Worm (Caenorhabditis elegans) whole organism, late embryonic: ENCODE data around the gene F49F1.14.

Experiments
- C08G9.2 ChIP-seq: sonication (generic microtip); optimal IDR thresholded peaks from 2 replicates; lab custom pipeline; 2016; ENCODE audit warnings: mild to moderate bottlenecking, missing genetic modification characterization, moderate library complexity, missing compliant biosample characterization
- C38D4.7 ChIP-seq: fragments of 200-800 bp; sonication (Bioruptor generic); optimal IDR thresholded peaks from 2 replicates; lab custom pipeline; 2018; ENCODE audit warnings: mild to moderate bottlenecking, missing genetic modification characterization, moderate library complexity, missing compliant biosample characterization
- F13H6.1 ChIP-seq: sonication (generic microtip); optimal IDR thresholded peaks from 2 replicates; lab custom pipeline; 2016; ENCODE audit warnings: missing genetic modification characterization, missing compliant biosample characterization
- K02D7.2 ChIP-seq: sonication (generic microtip); optimal IDR thresholded peaks from 2 replicates; lab custom pipeline; 2017; ENCODE audit warnings: mild to moderate bottlenecking, missing genetic modification characterization, missing compliant biosample characterization
- Y22D7AL.16 ChIP-seq: sonication (generic microtip); optimal IDR thresholded peaks from 2 replicates; lab custom pipeline; 2016; ENCODE audit warnings: missing genetic modification characterization, missing compliant biosample characterization
- ceh-18 ChIP-seq: sonication (generic microtip); optimal IDR thresholded peaks from 2 replicates; lab custom pipeline; 2016; ENCODE audit warnings: missing genetic modification characterization, missing compliant biosample characterization
- ceh-2 ChIP-seq: sonication (generic microtip); optimal IDR thresholded peaks from 2 replicates; lab custom pipeline; 2016; ENCODE audit warnings: missing genotype, missing genetic modification characterization, missing compliant biosample characterization
- ceh-22 ChIP-seq: sonication (generic microtip); optimal IDR thresholded peaks from 2 replicates; lab custom pipeline; 2017; ENCODE audit warnings: missing biosample characterization, missing genetic modification characterization
- ceh-24 ChIP-seq: sonication (generic microtip); optimal IDR thresholded peaks from 2 replicates; lab custom pipeline; 2016; ENCODE audit warnings: mild to moderate bottlenecking, missing genetic modification characterization, missing compliant biosample characterization
- ceh-31 ChIP-seq: sonication (generic microtip); optimal IDR thresholded peaks from 2 replicates; lab custom pipeline; 2016; ENCODE audit warnings: missing genetic modification characterization, missing compliant biosample characterization
- ceh-34 ChIP-seq: sonication (generic microtip); optimal IDR thresholded peaks from 2 replicates; lab custom pipeline; 2016; ENCODE audit warnings: mild to moderate bottlenecking, missing genetic modification characterization, missing compliant biosample characterization
- ceh-45 ChIP-seq: fragments of 200-800 bp; sonication (Bioruptor generic); IDR thresholded peaks from 2 replicates; pipeline ENCODE4 v1.3.6; 2022; ENCODE audit warnings: missing genetic modification reagents, missing genetic modification characterization, missing compliant biosample characterization
- ceh-48 ChIP-seq: sonication (generic microtip); optimal IDR thresholded peaks from 2 replicates; lab custom pipeline; 2016; ENCODE audit warnings: missing genetic modification characterization, inconsistent platforms, missing compliant biosample characterization
- che-1 ChIP-seq: sonication (generic microtip); optimal IDR thresholded peaks from 2 replicates; lab custom pipeline; 2016; ENCODE audit warnings: mild to moderate bottlenecking, missing genetic modification characterization, missing compliant biosample characterization
- dmd-4 ChIP-seq: sonication (generic microtip); optimal IDR thresholded peaks from 2 replicates; lab custom pipeline; 2016; ENCODE audit warnings: borderline replicate concordance, missing genetic modification characterization, missing compliant biosample characterization
- dve-1 ChIP-seq: sonication (generic microtip); optimal IDR thresholded peaks from 2 replicates; lab custom pipeline; 2017; ENCODE audit warnings: antibody characterized with exemption, mild to moderate bottlenecking, missing genetic modification characterization, missing compliant biosample characterization
- elt-4 ChIP-seq: sonication (generic microtip); optimal IDR thresholded peaks from 2 replicates; lab custom pipeline; 2016; ENCODE audit warnings: missing genetic modification characterization, missing compliant biosample characterization
- eyg-1 ChIP-seq: sonication (generic microtip); optimal IDR thresholded peaks from 2 replicates; lab custom pipeline; 2016; ENCODE audit warnings: missing genotype, missing genetic modification characterization, missing compliant biosample characterization
- fax-1 ChIP-seq: sonication (generic microtip); optimal IDR thresholded peaks from 2 replicates; lab custom pipeline; 2016; ENCODE audit warnings: missing genotype, missing genetic modification characterization, missing compliant biosample characterization
- hlh-13 ChIP-seq: fragments of 200-800 bp; sonication (Bioruptor generic); optimal IDR thresholded peaks from 2 replicates; lab custom pipeline; 2018; ENCODE audit warnings: mild to moderate bottlenecking, missing genetic modification characterization, missing compliant biosample characterization
- hlh-15 ChIP-seq: sonication (generic microtip); optimal IDR thresholded peaks from 2 replicates; lab custom pipeline; 2016; ENCODE audit warnings: missing genetic modification characterization, missing compliant biosample characterization
- hlh-30 ChIP-seq: sonication (generic microtip); optimal IDR thresholded peaks from 2 replicates; lab custom pipeline; 2017; ENCODE audit warnings: antibody characterized with exemption, missing genetic modification characterization, missing compliant biosample characterization; ENCODE audit not compliant: insufficient read depth
- madf-2 ChIP-seq: sonication (generic microtip); optimal IDR thresholded peaks from 2 replicates; lab custom pipeline; 2017; ENCODE audit warnings: missing genetic modification characterization, missing compliant biosample characterization
- nfya-1 ChIP-seq: sonication (generic microtip); optimal IDR thresholded peaks from 2 replicates; lab custom pipeline; 2017; ENCODE audit warnings: missing genetic modification characterization, mild to moderate bottlenecking, missing compliant biosample characterization, antibody characterized with exemption, moderate library complexity
- nhr-11 ChIP-seq: fragments of 150-350 bp; optimal IDR thresholded peaks from 2 replicates; lab custom pipeline; 2014; ENCODE audit warnings: missing biosample characterization, missing genetic modification characterization
- npax-4 ChIP-seq: sonication (generic microtip); optimal IDR thresholded peaks from 2 replicates; lab custom pipeline; 2016; ENCODE audit warnings: missing genetic modification characterization, missing compliant biosample characterization
- odd-2 ChIP-seq: sonication (generic microtip); optimal IDR thresholded peaks from 2 replicates; lab custom pipeline; 2017; ENCODE audit warnings: antibody characterized with exemption, mild to moderate bottlenecking, missing genetic modification characterization, missing compliant biosample characterization
- pag-3 ChIP-seq: sonication (generic microtip); optimal IDR thresholded peaks from 2 replicates; lab custom pipeline; 2016; ENCODE audit warnings: missing compliant biosample characterization, missing genetic modification characterization, borderline replicate concordance
- pax-1 ChIP-seq: fragments of 150-350 bp; optimal IDR thresholded peaks from 2 replicates; lab custom pipeline; 2014; ENCODE audit warnings: missing biosample characterization, missing genetic modification characterization
- pha-2 ChIP-seq: sonication (generic microtip); optimal IDR thresholded peaks from 2 replicates; lab custom pipeline; 2017; ENCODE audit warnings: mild to moderate bottlenecking, missing genetic modification characterization, missing compliant biosample characterization
- pros-1 ChIP-seq: fragments of 150-350 bp; optimal IDR thresholded peaks from 2 replicates; lab custom pipeline; 2014; ENCODE audit warnings: missing biosample characterization, missing genetic modification reagents, missing genetic modification characterization
- ref-2 ChIP-seq: sonication (generic microtip); optimal IDR thresholded peaks from 2 replicates; lab custom pipeline; 2016; ENCODE audit warnings: missing genetic modification characterization, missing compliant biosample characterization
- sdc-2 ChIP-seq: sonication (generic microtip); optimal IDR thresholded peaks from 2 replicates; lab custom pipeline; 2016; ENCODE audit warnings: missing genotype, missing genetic modification characterization, missing compliant biosample characterization
- syd-9 ChIP-seq: sonication (generic microtip); optimal IDR thresholded peaks from 2 replicates; lab custom pipeline; 2016; ENCODE audit warnings: mild to moderate bottlenecking, missing genetic modification characterization, moderate library complexity, missing compliant biosample characterization
- tbx-2 ChIP-seq: sonication (generic microtip); optimal IDR thresholded peaks from 2 replicates; lab custom pipeline; 2016; ENCODE audit warnings: missing genetic modification characterization, missing compliant biosample characterization
- ttx-3 ChIP-seq: sonication (generic microtip); optimal IDR thresholded peaks from 2 replicates; lab custom pipeline; 2016; ENCODE audit warnings: missing genetic modification reagents, missing genetic modification characterization, missing compliant biosample characterization
- unc-3 ChIP-seq, 2 experiments: fragments of 200-800 bp in 1 of 2; sonication (Bioruptor generic) in 1 of 2; sonication (generic microtip) in 1 of 2; conservative IDR thresholded peaks in 1 of 2; optimal IDR thresholded peaks in 1 of 2; 2 replicates each; pipeline versions ENCODE4 v1.3.6 to Lab custom; 2016 to 2022; ENCODE audit warnings: missing compliant biosample characterization in 2 of 2, missing genetic modification characterization in 2 of 2, missing genetic modification reagents in 1 of 2
- unc-42 ChIP-seq: sonication (generic microtip); optimal IDR thresholded peaks from 2 replicates; lab custom pipeline; 2016; ENCODE audit warnings: missing genotype, missing genetic modification characterization, missing compliant biosample characterization
- unc-55 ChIP-seq: sonication (generic microtip); optimal IDR thresholded peaks from 2 replicates; lab custom pipeline; 2017; ENCODE audit warnings: missing biosample characterization, missing genetic modification reagents, missing genetic modification characterization

The F49F1.14 gene

DNA sequence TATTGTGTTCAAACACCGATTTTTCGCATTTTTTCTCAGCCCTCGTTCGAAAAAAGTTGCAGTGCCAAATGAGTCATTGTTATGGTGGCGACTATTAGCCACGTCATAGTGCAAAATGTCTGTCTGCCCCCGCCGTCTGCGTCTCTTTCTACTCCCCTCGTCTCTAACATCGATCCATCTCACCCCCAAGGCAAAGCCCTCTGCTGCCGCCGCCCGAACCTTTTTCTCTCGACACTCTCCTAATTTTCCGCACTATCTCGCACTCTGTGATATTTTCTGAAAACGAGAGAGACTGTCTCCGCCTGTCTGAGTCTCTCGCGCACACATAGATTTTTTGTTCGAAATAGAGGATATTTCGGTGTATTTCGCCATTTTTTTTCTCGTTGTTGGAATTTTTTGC, 19.2 kb downstream of the F49F1.14 start:
- TF ChIP-seq madf-2 (tag; lab: Kevin White, UChicago) (no peak), ttx-3 (tag; lab: Kevin White, UChicago) (no peak), pha-2 (tag; lab: Kevin White, UChicago) (no peak), ref-2 (tag; lab: Kevin White, UChicago) (no peak), C08G9.2 (tag; lab: Kevin White, UChicago) (peak; percentile 37), ceh-2 (tag; lab: Kevin White, UChicago) (peak; percentile 17), K02D7.2 (tag; lab: Kevin White, UChicago) (no peak), unc-42 (peak; percentile 17), hlh-13 (no peak), nfya-1 (tag; lab: Kevin White, UChicago) (peak; percentile 74), unc-55 (GFP tag; lab: Kevin White, UChicago) (peak; percentile 8), ceh-22 (tag; lab: Kevin White, UChicago) (no peak), dve-1 (tag; lab: Kevin White, UChicago) (peak; percentile 21), elt-4 (tag; lab: Kevin White, UChicago) (no peak), tbx-2 (tag; lab: Kevin White, UChicago) (peak; percentile 29), ceh-18 (tag; lab: Kevin White, UChicago) (peak; percentile 73), ceh-31 (peak; percentile 66), pag-3 (tag; lab: Kevin White, UChicago) (no peak), nhr-11 (tag; lab: Kevin White, UChicago) (no peak), ceh-48 (tag; lab: Kevin White, UChicago) (peak; percentile 22), fax-1 (tag; lab: Kevin White, UChicago) (no peak), unc-3 (GFP tag; conservative IDR thresholded peaks at IDR 0.05; lab: Robert Waterston, UW) (no peak), unc-3 (tag; optimal IDR thresholded peaks at IDR 0.05; lab: Kevin White, UChicago) (no peak), F13H6.1 (tag; lab: Kevin White, UChicago) (peak; percentile 20), ceh-34 (tag; lab: Kevin White, UChicago) (peak; percentile 27), npax-4 (tag; lab: Kevin White, UChicago) (no peak)

- no peak for TF ChIP-seq eyg-1 (tag; lab: Kevin White, UChicago)
- TF ChIP-seq odd-2 (tag; lab: Kevin White, UChicago), result no peak
- no peak for TF ChIP-seq unc-55 (GFP tag; lab: Kevin White, UChicago)
- TF ChIP-seq hlh-30, result no peak
- no peak for TF ChIP-seq C08G9.2 (tag; lab: Kevin White, UChicago)
Measured at ce11 chrIV:4085787-4086262, 26.5 kb downstream of the F49F1.14 start, which contains the start of gene C35B1.2. TSS of gene C35B1.2 (plus strand) at chrIV:4086212.

DNA sequence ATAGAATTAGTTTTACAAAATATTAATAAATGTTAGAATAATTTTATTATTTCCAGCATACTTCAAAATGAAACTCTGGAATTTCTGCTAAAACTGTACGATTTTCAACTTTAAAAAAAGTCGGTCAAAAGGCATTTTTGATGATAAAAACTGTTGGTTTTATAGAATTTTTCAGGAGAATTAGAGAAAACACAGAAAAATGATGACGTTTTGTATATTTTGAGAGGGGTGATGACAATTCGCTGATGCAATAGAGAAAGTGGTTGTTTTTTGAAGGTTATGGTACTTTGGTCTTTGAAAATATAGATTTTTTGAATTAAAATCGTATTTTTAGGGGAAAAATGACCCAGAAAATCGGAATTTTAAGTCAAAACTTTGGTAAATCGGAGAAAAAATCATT, 27.3 kb downstream of the F49F1.14 start:
- no peak for TF ChIP-seq unc-3 (GFP tag; conservative IDR thresholded peaks at IDR 0.05; lab: Robert Waterston, UW)
- TF ChIP-seq unc-3 (tag; optimal IDR thresholded peaks at IDR 0.05; lab: Kevin White, UChicago), result no peak
- TF ChIP-seq dmd-4 (tag; lab: Kevin White, UChicago), result no peak
- no peak for TF ChIP-seq hlh-30
- TF ChIP-seq pag-3 (tag; lab: Kevin White, UChicago), result no peak
- no peak for TF ChIP-seq syd-9 (tag; lab: Kevin White, UChicago)
- no peak for TF ChIP-seq pax-1 (tag; lab: Kevin White, UChicago)
- no peak for TF ChIP-seq C38D4.7 (GFP tag; lab: Kevin White, UChicago)
- TF ChIP-seq sdc-2 (tag; lab: Kevin White, UChicago), result no peak
- no peak for TF ChIP-seq pha-2 (tag; lab: Kevin White, UChicago)
- no peak for TF ChIP-seq pros-1
- TF ChIP-seq ceh-45 (GFP tag; lab: Robert Waterston, UW), result no peak
- TF ChIP-seq che-1 (tag; lab: Kevin White, UChicago), result no peak
- no peak for TF ChIP-seq ceh-24
- no peak for TF ChIP-seq dve-1 (tag; lab: Kevin White, UChicago)
- TF ChIP-seq hlh-15 (tag; lab: Kevin White, UChicago), result no peak
- TF ChIP-seq Y22D7AL.16 (tag; lab: Kevin White, UChicago), result no peak
- TF ChIP-seq, all 69 proteins: peak for 0
